Worm (Caenorhabditis elegans) whole organism, young adult: ENCODE data around the gene math-28.

Experiments
- ceh-27 ChIP-seq: fragments of 200-800 bp; sonication (Bioruptor generic); optimal IDR thresholded peaks from 2 replicates; lab custom pipeline; 2018; ENCODE audit warnings: mild to moderate bottlenecking, missing genetic modification characterization, moderate library complexity, missing compliant biosample characterization
- ceh-58 ChIP-seq: fragments of 200-800 bp; sonication (Bioruptor generic); IDR thresholded peaks from 2 replicates; pipeline ENCODE4 v1.3.6; 2022; ENCODE audit warnings: missing genetic modification characterization, missing compliant biosample characterization
- egl-44 ChIP-seq: fragments of 200-800 bp; sonication (Bioruptor generic); IDR thresholded peaks from 2 replicates; pipeline ENCODE4 v1.3.6; 2022; ENCODE audit warnings: missing genetic modification reagents, missing genetic modification characterization, missing compliant biosample characterization
- hmg-1.2 ChIP-seq: fragments of 200-800 bp; sonication (Bioruptor generic); IDR thresholded peaks from 2 replicates; pipeline ENCODE4 v1.3.6; 2022; ENCODE audit warnings: missing genetic modification reagents, missing genetic modification characterization, missing compliant biosample characterization
- lin-35 ChIP-seq, 3 experiments: fragments of 150-350 bp in 2 of 3; sonication (generic microtip) in 1 of 3; optimal IDR thresholded peaks; 2 replicates each; lab custom pipeline; 2014 to 2018; ENCODE audit warnings: missing biosample characterization in 3 of 3, missing genetic modification characterization in 3 of 3, missing genetic modification reagents in 3 of 3
- pha-4 ChIP-seq: fragments of 150-350 bp; sonication (generic microtip); optimal IDR thresholded peaks from 2 replicates; lab custom pipeline; 2014; ENCODE audit warnings: missing biosample characterization, missing genetic modification reagents, missing genetic modification characterization
- tbp1 ChIP-seq: fragments of 200-800 bp; sonication (Bioruptor generic); optimal IDR thresholded peaks from 2 replicates; lab custom pipeline; 2018; ENCODE audit warnings: mild to moderate bottlenecking, missing genetic modification characterization, missing compliant biosample characterization

DNA sequence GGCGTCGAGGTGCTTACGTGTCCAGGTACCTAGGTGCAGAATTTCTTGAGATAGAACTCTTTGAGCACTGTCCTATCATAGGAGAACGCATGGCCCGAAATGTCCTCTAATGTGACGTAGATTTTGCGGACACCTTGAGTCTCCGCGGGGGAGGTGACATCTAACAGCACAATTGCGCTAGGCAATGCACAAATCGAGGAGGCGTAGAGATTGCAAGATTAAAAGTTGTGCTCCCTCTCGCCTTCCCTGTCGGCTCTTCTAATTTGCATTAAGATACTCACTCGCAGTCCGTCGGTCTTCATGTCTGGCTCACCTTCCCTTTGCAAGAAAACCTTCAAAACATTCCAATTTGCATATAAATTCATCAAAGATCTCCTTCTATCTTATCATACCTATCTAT is 3.6 kb upstream of the math-28 start, which contains the start of gene F36H5.18:
- no peak for TF ChIP-seq ceh-58
- TF ChIP-seq hmg-1.2, result no peak
- no peak for TF ChIP-seq ceh-27 (GFP tag; lab: Kevin White, UChicago)
- TF ChIP-seq tbp1, result no peak
- no peak for TF ChIP-seq lin-35 (GFP tag; optimal IDR thresholded peaks at IDR 0.05; lab: Kevin White, UChicago)
- no peak for TF ChIP-seq pha-4 (tag; lab: Kevin White, UChicago)
- no peak for TF ChIP-seq egl-44 (GFP tag; lab: Robert Waterston, UW)
